Worm (Caenorhabditis elegans): ENCODE results near the gene T06D4.2.

T06D4.2 gene

DNA sequence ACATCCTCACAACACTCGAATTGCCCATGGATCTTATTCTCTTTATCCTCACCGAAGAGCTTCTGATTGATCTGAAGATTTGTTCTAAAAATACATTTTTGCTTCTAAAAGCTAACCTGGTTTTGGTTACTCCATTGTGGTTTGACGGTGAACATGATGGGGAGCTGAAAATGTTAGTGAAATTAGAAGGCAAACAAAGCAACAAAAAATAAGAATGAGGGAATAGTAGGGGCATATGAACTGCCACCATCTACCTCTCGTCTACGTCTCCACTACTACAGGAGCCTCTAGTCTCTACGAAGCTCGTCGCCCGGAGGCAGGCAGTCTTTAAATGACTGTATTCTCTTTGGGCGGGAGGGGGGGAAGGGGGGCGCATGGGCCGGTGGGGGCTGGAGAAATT, at the start of gene T06D4.2:
Gene T06D4.2 (minus strand): TSS at position 170 of the 400 bp plus-strand sequence.
- no peak for TF ChIP-seq unc-62 (GFP tag; optimal IDR thresholded peaks at IDR 0.05)

DNA sequence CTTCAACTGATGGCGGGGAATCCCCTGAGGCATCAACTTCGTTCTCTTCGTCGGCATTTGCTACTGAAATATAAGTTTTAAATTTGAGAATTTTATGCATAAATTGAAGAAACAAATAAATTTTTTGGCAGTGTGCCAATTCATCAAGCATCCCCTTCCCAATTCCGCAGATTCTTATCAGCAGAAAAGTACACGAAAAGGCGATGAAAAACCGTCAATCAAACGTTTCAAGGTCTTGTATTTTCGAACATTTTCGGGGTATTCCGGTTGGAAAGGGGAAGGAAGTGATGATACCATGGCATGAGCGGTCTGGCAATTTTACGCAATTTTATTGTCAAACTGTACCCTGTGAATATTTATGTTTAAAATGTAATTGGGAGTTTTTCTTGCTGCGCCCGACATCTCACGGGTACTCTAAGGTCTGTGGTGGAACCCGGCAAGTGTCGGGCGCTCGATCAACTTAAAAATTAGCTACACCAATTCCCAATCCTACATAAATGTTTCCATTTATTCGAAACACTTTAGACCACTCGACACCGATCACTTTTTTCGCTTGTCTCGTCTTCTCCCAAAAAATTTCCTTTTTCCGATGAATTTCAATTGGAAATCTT, 49.3 kb upstream of the T06D4.2 start:
- TF ChIP-seq unc-62 (GFP tag; optimal IDR thresholded peaks at IDR 0.05), result no peak

DNA sequence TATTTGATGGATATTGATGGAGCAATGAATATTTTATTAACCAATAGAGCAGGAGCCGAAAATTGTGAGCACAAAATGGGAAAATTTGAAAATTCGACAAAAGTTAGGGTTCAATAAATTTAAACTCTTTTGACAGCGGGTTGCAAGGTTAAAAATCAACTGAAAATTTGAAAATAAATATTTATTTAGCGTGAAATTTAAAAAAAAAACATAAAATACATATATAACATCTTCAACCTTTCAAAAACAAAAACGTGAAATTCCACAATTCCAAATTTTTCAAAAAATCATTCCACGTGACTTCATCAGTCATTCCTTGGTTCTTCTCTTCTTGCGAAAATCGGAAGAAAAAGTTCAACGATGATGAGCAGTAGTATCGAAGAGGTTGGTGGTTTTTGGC, 43.7 kb upstream of the T06D4.2 start, which contains the start of gene C16C8.18:
Gene C16C8.18 (plus strand): TSS at position 301 of the 400 bp plus-strand sequence.
- TF ChIP-seq unc-62 (GFP tag; optimal IDR thresholded peaks at IDR 0.05), result no peak

DNA sequence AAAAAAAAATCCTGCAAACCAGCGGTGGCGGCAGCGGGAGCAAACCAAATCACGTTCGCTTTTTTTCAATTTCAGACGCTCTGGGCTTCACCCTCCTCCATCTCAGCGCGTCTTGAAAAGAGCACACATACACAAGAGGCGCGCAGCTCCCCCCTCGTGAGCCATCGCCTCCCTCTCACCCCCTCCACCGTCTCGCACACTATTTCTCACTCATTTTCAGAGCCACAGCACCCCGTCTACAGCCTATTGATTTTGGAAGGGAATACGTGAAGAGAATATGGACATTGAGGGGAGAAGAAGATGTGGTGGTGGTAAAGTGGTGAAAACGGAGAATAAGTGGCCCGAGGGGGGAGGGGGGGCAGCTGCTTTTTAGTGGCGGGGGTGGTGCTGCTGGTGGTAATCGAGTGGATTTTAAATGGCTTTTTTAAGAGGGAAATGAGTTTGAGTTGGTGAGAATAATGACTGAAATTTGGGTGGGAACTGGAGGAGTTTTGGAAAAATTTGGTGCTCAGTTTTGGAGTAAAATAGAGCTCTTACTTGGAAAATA, 42.5 kb upstream of the T06D4.2 start:
- no peak for TF ChIP-seq unc-62 (GFP tag; optimal IDR thresholded peaks at IDR 0.05)

DNA sequence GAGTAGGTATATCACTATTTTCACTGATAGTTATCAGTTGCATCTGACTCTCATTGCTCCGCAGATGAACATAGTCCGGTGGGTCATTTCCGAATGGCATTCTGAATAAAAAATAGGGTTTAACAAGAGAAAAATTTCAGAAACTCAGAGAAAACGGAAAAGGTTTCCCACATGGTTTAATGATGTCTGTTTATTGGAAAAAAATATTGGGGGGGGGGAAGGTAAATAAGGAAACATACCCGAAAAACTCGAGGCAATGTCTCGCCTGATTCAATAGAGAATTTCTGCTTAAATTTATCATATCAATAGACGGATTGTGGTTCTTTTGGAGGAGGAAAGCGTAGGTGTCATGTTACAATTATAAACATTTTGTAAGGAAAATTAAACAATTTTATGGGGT, 39.7 kb upstream of the T06D4.2 start, which contains the start of gene nep-11:
Gene nep-11 (minus strand): TSS at position 101 of the 400 bp plus-strand sequence.
- no peak for TF ChIP-seq unc-62 (GFP tag; optimal IDR thresholded peaks at IDR 0.05)

DNA sequence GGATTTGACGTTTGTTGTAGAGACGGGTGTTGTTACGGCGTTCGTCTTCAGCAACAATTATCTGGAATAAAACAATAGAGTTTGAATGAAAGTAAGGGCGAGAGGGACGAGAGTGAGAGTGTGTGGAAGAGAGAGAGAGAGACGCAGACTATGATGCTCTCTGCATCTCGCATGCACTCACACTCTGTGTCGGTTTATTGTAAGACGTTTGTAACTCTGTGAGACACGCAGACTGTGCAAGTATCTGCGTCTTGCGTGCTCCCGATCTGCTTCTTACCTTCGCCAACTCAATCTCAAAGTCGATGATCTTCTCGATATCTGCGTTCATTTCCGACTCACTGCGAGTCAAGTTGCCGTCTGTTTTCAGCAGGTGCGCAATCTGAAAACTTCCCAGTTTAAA, 37.2 kb upstream of the T06D4.2 start:
- TF ChIP-seq unc-62 (GFP tag; optimal IDR thresholded peaks at IDR 0.05), result no peak

DNA sequence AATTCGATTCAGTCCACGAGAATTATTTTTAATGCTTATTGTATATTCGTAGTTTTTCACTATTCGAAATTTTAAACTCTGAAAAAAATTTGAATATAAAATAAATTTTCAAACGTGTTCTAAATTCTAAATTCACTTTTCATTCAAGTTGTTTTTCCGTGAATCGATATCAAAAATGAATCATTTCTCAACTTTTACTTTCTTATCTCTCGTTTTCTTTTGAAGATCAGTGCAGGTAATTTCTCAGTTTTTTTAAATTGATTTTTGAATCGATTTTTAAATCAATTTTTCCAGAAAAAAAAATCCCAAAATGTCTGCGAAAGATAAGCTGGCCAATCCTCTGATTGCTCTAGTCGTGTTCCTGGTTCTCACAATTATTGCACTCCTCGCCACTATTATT, 30.8 kb upstream of the T06D4.2 start, which contains the start of gene nep-6:
Gene nep-6 (plus strand): TSS at position 301 of the 400 bp plus-strand sequence.
- no peak for TF ChIP-seq unc-62 (GFP tag; optimal IDR thresholded peaks at IDR 0.05)

DNA sequence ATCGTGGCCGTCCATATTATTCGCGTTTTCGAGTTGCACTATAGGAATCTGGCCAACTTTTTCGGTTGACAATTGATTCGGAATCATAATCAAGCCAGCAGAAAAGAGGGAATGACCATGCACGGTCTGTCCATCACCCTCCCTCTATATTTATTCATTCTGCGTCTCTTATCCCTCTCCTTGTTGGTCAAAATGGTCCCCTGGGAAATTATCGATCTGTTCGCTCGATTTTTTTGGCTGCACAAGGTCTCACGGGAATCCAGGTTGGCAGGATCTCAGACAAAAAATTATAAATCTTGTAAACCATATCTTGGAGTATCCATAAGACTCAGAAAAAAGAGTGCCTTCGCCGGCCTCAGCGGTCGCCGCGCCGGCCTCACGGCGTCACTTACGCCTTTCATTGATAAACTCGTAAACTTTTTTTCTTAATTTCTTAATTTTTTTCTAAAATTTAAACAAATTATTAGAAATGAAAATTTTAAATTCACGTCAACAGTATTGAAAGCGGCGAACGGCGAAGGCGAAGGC, 28.7 kb upstream of the T06D4.2 start, which contains the start of the genes F18A12.7 and F18A12.2:
Gene F18A12.7 (minus strand): TSS at position 101 of the 528 bp plus-strand sequence.
Gene F18A12.2 (plus strand): TSS at position 478 of the 528 bp plus-strand sequence.
- no peak for TF ChIP-seq unc-62 (GFP tag; optimal IDR thresholded peaks at IDR 0.05)

DNA sequence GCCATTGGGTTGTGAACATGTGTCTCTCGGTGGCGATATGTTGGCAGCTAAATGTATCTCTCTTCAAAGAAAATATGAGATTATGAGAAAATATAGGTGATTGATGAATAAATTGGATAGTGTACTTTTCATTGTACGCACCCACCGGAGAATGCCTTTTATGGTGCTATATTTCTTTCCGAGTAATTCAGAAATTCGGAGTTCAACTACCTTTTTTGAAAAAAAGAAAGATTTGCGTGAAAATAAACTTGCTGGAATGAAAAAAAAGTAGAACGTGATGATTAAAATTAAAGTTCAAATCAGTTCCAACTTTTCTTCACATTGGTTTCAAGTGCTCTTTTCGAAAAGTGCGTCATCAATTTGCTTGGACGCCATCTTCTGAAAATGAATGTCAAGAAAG, 17.8 kb upstream of the T06D4.2 start, which contains the start of gene nep-8:
Gene nep-8 (plus strand): TSS at position 301 of the 400 bp plus-strand sequence.
- no peak for TF ChIP-seq unc-62 (GFP tag; optimal IDR thresholded peaks at IDR 0.05)

DNA sequence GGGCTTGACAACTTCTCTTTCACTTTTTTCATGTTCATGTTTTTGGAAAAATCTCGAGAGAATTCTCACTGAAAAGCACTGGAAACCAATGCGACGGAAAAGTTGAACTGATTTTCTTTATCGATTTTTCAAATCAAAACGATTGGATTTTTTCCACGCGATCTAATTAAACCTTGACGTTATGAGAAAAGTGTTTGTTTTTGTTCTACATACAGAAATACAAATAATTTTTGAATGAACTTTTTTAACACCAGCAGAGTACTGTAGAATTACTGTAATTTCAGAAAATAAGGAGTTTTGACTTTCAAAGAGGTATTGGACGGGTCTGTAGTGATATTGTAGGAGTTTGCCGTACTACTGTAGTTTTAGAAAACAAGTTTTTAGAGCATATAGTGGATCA, 17.1 kb upstream of the T06D4.2 start, which contains the start of gene nep-10:
Gene nep-10 (minus strand): TSS at position 101 of the 400 bp plus-strand sequence.
- no peak for TF ChIP-seq unc-62 (GFP tag; optimal IDR thresholded peaks at IDR 0.05)

DNA sequence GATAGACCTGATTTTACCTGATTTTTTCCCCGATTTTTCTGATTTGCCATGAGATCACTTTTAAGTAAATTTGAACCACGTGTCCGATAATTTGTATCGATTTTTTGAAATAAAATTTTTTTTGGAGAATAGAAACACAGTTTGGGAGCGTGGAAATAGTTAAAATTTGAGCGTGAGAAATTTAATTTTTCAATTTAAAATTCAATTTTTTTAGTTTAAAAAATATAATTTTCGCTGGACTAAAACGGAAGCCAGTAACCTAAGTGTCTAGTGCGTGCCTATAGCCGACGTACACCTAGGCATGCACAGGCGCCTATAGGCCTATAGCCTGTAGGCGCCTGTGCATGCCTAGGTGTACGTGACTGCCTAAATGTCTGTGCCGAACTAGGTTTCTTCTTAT, 13.5 kb upstream of the T06D4.2 start, which contains the start of gene nep-9:
Gene nep-9 (minus strand): TSS at position 101 of the 400 bp plus-strand sequence.
- TF ChIP-seq unc-62 (GFP tag; optimal IDR thresholded peaks at IDR 0.05), result no peak

DNA sequence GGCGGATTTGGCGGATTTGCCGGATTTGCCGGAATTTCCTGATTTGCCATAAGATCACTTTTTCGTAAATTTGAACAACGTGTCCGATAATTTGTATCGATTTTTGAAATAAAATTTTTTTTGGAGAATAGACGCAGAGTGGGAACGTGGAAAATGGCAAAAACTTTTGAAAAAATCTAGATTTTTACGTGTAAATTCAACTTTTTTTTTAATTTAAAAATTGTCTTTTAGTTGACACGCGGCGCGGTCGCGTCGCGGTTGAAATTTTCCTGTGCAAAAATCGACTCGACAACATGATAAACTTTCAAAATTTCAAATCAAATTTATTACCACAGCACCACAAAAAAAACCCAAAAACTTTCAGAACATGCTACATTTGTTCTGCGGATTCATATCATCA, 9.8 kb upstream of the T06D4.2 start, which contains the start of gene nep-20:
Gene nep-20 (minus strand): TSS at position 101 of the 400 bp plus-strand sequence.
- TF ChIP-seq unc-62 (GFP tag; optimal IDR thresholded peaks at IDR 0.05), result no peak

DNA sequence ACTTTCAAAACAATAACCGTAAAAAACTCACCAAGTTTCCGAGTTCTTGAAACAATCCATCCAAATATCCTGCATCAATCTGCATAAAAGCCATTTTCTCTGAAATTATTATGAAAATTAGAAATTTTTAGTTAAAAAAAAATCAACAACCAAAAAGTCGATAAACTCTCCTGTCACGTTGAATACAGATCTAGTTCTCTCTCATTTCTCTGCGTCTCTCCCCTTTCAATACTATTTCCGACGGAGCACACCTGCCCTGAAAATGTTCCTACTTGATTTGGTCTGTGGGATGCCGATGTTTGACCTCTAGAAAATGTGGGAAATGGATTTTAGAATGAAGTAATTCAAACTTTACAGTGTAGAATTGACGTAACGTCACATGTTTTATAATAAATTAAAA, 1.8 kb upstream of the T06D4.2 start, which contains the start of gene T06D4.6:
Gene T06D4.6 (minus strand): TSS at position 101 of the 400 bp plus-strand sequence.
- no peak for TF ChIP-seq unc-62 (GFP tag; optimal IDR thresholded peaks at IDR 0.05)

DNA sequence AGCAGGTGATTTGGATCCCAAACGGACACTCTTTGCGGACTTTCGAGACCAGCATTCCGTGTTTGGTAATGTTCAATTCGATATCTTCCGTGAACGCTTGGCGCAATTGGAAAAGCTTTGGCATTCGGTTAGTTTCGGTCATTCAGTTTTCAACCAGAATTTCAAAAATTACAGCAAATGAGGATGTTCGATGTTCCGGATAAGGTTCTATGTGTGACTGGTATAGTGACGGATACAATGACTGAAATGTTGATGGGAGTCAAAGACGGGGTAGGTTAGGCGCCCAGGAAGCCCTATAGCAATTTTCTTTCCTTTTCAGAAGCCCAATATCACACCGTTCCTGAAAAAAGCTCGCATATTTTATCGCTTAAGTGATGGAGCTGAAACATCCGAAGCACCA, 2.6 kb downstream of the T06D4.2 start:
- no peak for TF ChIP-seq unc-62 (GFP tag; optimal IDR thresholded peaks at IDR 0.05)

DNA sequence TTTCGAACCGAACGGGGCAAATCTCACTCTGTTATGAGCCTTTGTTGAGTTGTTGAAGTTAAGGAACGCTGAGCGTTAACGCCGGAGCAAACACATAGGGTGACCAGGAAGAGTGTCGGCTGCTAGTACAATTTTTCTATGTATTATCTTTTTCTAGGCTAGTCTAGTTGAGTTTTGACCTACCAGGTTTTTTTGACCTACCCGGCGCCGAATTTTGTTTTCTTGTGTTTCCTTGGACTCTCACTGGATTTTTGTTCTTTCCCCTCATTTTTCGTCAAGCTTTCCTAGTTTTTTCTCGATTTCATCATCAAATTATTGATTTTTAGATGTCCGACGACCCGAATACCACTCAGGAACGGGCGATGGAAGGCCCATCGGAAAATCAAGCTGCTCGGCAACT, 4.2 kb downstream of the T06D4.2 start, which contains the start of gene T06D4.1:
Gene T06D4.1 (plus strand): TSS at position 321 of the 400 bp plus-strand sequence.
- TF ChIP-seq unc-62 (GFP tag; optimal IDR thresholded peaks at IDR 0.05), result no peak

DNA sequence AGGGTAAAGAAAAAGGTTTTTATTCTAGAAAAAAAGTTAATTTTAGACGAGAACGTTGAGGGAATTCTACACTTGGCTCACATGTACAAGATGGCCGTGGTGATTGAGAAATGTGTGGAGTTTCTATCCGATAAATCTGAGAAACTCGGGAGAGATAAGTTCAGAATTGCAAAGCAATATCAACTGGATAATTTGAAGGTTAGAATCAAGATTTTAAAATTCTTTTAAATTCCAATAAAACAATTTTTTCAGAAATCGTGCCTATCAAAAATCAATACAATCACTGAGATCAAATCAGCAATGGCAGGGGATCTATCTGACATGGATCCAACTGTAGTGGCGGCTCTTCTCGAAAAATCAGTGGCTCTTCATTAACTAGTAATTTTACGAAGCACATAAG, 7.4 kb downstream of the T06D4.2 start, which contains the start of gene Y49F6C.2:
Gene Y49F6C.2 (plus strand): TSS at position 301 of the 400 bp plus-strand sequence.
- no peak for TF ChIP-seq unc-62 (GFP tag; optimal IDR thresholded peaks at IDR 0.05)

Data from whole organism, dauer.